Worm (Caenorhabditis elegans) whole organism, L4 larva: Measurements from ENCODE around the gene capg-2.

Source experiments
- F10B5.3 ChIP-seq: sonication (generic microtip); optimal IDR thresholded peaks from 2 replicates; lab custom pipeline; 2016; ENCODE audit warnings: mild to moderate bottlenecking, missing genetic modification characterization, missing compliant biosample characterization
- T26A8.4 ChIP-seq: fragments of 200-800 bp; sonication (Bioruptor generic); IDR thresholded peaks from 2 replicates; pipeline ENCODE4 v1.3.6; 2022; ENCODE audit warnings: missing genetic modification characterization, missing compliant biosample characterization
- Y105C5A.15 ChIP-seq: fragments of 200-800 bp; sonication (Bioruptor generic); IDR thresholded peaks from 2 replicates; pipeline ENCODE4 v1.3.6; 2022; ENCODE audit warnings: missing genetic modification characterization, missing compliant biosample characterization
- ZK337.2 ChIP-seq: fragments of 200-800 bp; sonication (Bioruptor generic); IDR thresholded peaks from 2 replicates; pipeline ENCODE4 v1.3.6; 2022; ENCODE audit warnings: missing genetic modification reagents, missing genetic modification characterization, missing compliant biosample characterization
- aha-1 ChIP-seq: fragments of 150-350 bp; peaks from one replicate; lab custom pipeline; 2014; ENCODE audit warnings: missing biosample characterization, missing genetic modification characterization
- arid-1 ChIP-seq: fragments of 200-800 bp; sonication (Bioruptor generic); conservative IDR thresholded peaks from 2 replicates; pipeline ENCODE4 v1.3.6; 2022; ENCODE audit warnings: missing genetic modification reagents, missing genetic modification characterization, missing compliant biosample characterization
- ceh-44 ChIP-seq: fragments of 200-800 bp; sonication (Bioruptor generic); IDR thresholded peaks from 2 replicates; pipeline ENCODE4 v1.3.6; 2022; ENCODE audit warnings: missing genetic modification reagents, missing genetic modification characterization, missing compliant biosample characterization
- ceh-62 ChIP-seq: sonication (generic microtip); optimal IDR thresholded peaks from 2 replicates; lab custom pipeline; 2017; ENCODE audit warnings: missing biosample characterization, missing genetic modification characterization
- ceh-82 ChIP-seq: sonication (generic microtip); optimal IDR thresholded peaks from 2 replicates; lab custom pipeline; 2017; ENCODE audit warnings: missing biosample characterization, missing genetic modification characterization
- ces-1 ChIP-seq: fragments of 150-350 bp; sonication (generic microtip); optimal IDR thresholded peaks from 4 replicates; lab custom pipeline; 2014; ENCODE audit warnings: missing biosample characterization, missing genetic modification reagents, missing genetic modification characterization
- ctbp-1 ChIP-seq: fragments of 200-800 bp; sonication (Bioruptor generic); IDR thresholded peaks from 2 replicates; pipeline ENCODE4 v1.3.6; 2022; ENCODE audit warnings: missing genetic modification reagents, missing genetic modification characterization, missing compliant biosample characterization
- daf-16 ChIP-seq, 3 experiments: sonication (generic microtip); optimal IDR thresholded peaks; 2 replicates each; lab custom pipeline; 2016 to 2017; ENCODE audit warnings: missing genetic modification characterization in 3 of 3, missing genetic modification reagents in 3 of 3, mild to moderate bottlenecking in 2 of 3, missing compliant biosample characterization in 2 of 3, missing biosample characterization in 1 of 3, moderate library complexity in 1 of 3
- dmd-6 ChIP-seq: fragments of 200-800 bp; sonication (Bioruptor generic); IDR thresholded peaks from 2 replicates; pipeline ENCODE4 v1.3.6; 2022; ENCODE audit warnings: missing genetic modification reagents, missing genetic modification characterization, missing compliant biosample characterization
- dmd-9 ChIP-seq: fragments of 200-800 bp; sonication (Bioruptor generic); IDR thresholded peaks from 2 replicates; pipeline ENCODE4 v1.3.6; 2022; ENCODE audit warnings: missing genetic modification reagents, missing genetic modification characterization, missing compliant biosample characterization
- dpl-1 ChIP-seq: fragments of 150-350 bp; optimal IDR thresholded peaks from 2 replicates; lab custom pipeline; 2014; ENCODE audit warnings: missing biosample characterization, missing genetic modification reagents, missing genetic modification characterization
- egl-27 ChIP-seq: sonication (generic microtip); optimal IDR thresholded peaks from 3 replicates; lab custom pipeline; 2017; ENCODE audit warnings: missing biosample characterization, missing genetic modification reagents, missing genetic modification characterization
- fkh-10 ChIP-seq: fragments of 150-350 bp; optimal IDR thresholded peaks from 2 replicates; lab custom pipeline; 2014; ENCODE audit warnings: missing biosample characterization, missing genetic modification reagents, missing genetic modification characterization
- lim-7 ChIP-seq: fragments of 200-800 bp; sonication (Bioruptor generic); IDR thresholded peaks from 2 replicates; pipeline ENCODE4 v1.3.6; 2022; ENCODE audit warnings: missing genetic modification characterization, missing compliant biosample characterization
- lin-1 ChIP-seq: fragments of 200-800 bp; sonication (Bioruptor generic); IDR thresholded peaks from 2 replicates; pipeline ENCODE4 v1.3.6; 2022; ENCODE audit warnings: missing genetic modification reagents, missing genetic modification characterization, missing compliant biosample characterization
- lin-13 ChIP-seq: fragments of 150-350 bp; optimal IDR thresholded peaks from 2 replicates; lab custom pipeline; 2014; ENCODE audit warnings: missing biosample characterization, missing genetic modification reagents, missing genetic modification characterization
- lin-15B ChIP-seq: fragments of 150-350 bp; sonication (generic microtip); optimal IDR thresholded peaks from 3 replicates; lab custom pipeline; 2014; ENCODE audit warnings: missing biosample characterization, missing genetic modification characterization
- mdl-1 ChIP-seq, 2 experiments: fragments of 150-350 bp in 1 of 2; sonication (generic microtip) in 1 of 2; optimal IDR thresholded peaks; 2 replicates each; lab custom pipeline; 2014 to 2017; ENCODE audit warnings: missing biosample characterization in 2 of 2, missing genetic modification characterization in 2 of 2
- mes-2 ChIP-seq: sonication (generic microtip); optimal IDR thresholded peaks from 2 replicates; lab custom pipeline; 2016; ENCODE audit warnings: missing genotype, mild to moderate bottlenecking, missing genetic modification characterization, missing compliant biosample characterization; ENCODE audit not compliant: poor library complexity, severe bottlenecking
- mxl-2 ChIP-seq: fragments of 200-800 bp; sonication (Bioruptor generic); conservative IDR thresholded peaks from 2 replicates; pipeline ENCODE4 v1.3.6; 2022; ENCODE audit warnings: missing genetic modification reagents, missing genetic modification characterization, missing compliant biosample characterization
- nhr-28 ChIP-seq: fragments of 150-350 bp; optimal IDR thresholded peaks from 2 replicates; lab custom pipeline; 2014; ENCODE audit warnings: missing biosample characterization, missing genetic modification characterization
- nhr-76 ChIP-seq: fragments of 150-350 bp; optimal IDR thresholded peaks from 2 replicates; lab custom pipeline; 2014; ENCODE audit warnings: missing biosample characterization, missing genetic modification characterization
- nhr-77 ChIP-seq: fragments of 150-350 bp; optimal IDR thresholded peaks from 2 replicates; lab custom pipeline; 2014; ENCODE audit warnings: missing biosample characterization, missing genetic modification characterization
- pha-4 ChIP-seq, 2 experiments: fragments of 150-350 bp in 1 of 2; fragments of 200-800 bp in 1 of 2; sonication (Bioruptor generic) in 1 of 2; IDR thresholded peaks in 1 of 2; optimal IDR thresholded peaks in 1 of 2; 2 replicates each; pipeline versions ENCODE4 v1.3.6 to Lab custom; 2014 to 2022; ENCODE audit warnings: missing genetic modification characterization in 2 of 2, missing genetic modification reagents in 2 of 2, missing biosample characterization in 1 of 2, missing compliant biosample characterization in 1 of 2
- pqm-1 ChIP-seq: sonication (generic microtip); optimal IDR thresholded peaks from 2 replicates; lab custom pipeline; 2017; ENCODE audit warnings: missing biosample characterization, missing genetic modification characterization
- saeg-2 ChIP-seq: fragments of 200-800 bp; sonication (Bioruptor generic); IDR thresholded peaks from 2 replicates; pipeline ENCODE4 v1.3.6; 2022; ENCODE audit warnings: missing genetic modification reagents, missing genetic modification characterization, missing compliant biosample characterization
- set-16 ChIP-seq: fragments of 200-800 bp; sonication (Bioruptor generic); IDR thresholded peaks from 2 replicates; pipeline ENCODE4 v1.3.6; 2022; ENCODE audit warnings: missing genetic modification reagents, missing genetic modification characterization, missing compliant biosample characterization
- skn-1 ChIP-seq: fragments of 150-350 bp; optimal IDR thresholded peaks from 2 replicates; lab custom pipeline; 2014; ENCODE audit warnings: missing biosample characterization, missing genetic modification characterization
- spr-3 ChIP-seq: fragments of 200-800 bp; sonication (Bioruptor generic); optimal IDR thresholded peaks from 2 replicates; lab custom pipeline; 2018; ENCODE audit warnings: mild to moderate bottlenecking, missing genetic modification characterization, missing compliant biosample characterization
- tag-97 ChIP-seq: fragments of 200-800 bp; sonication (Bioruptor generic); IDR thresholded peaks from 2 replicates; pipeline ENCODE4 v1.3.6; 2022; ENCODE audit warnings: missing genetic modification characterization, missing compliant biosample characterization
- tra-1 ChIP-seq: fragments of 200-800 bp; sonication (Bioruptor generic); IDR thresholded peaks from 2 replicates; pipeline ENCODE4 v1.3.6; 2022; ENCODE audit warnings: missing genetic modification reagents, missing genetic modification characterization, missing compliant biosample characterization
- unc-62 ChIP-seq, 3 experiments: fragments of 150-350 bp in 1 of 3; sonication (generic microtip); optimal IDR thresholded peaks in 2 of 3; peaks in 1 of 3; 1 replicate in 1 of 3; 2 replicates in 2 of 3; lab custom pipeline; 2014 to 2017; ENCODE audit warnings: missing biosample characterization in 3 of 3, missing genetic modification characterization in 3 of 3, missing genetic modification reagents in 3 of 3, missing genotype in 1 of 3
- vab-7 ChIP-seq: fragments of 200-800 bp; sonication (Bioruptor generic); IDR thresholded peaks from 2 replicates; pipeline ENCODE4 v1.3.6; 2022; ENCODE audit warnings: missing genetic modification reagents, missing genetic modification characterization, missing compliant biosample characterization
- zfp-3 ChIP-seq: fragments of 200-800 bp; sonication (Bioruptor generic); conservative IDR thresholded peaks from 2 replicates; pipeline ENCODE4 v1.3.6; 2022; ENCODE audit warnings: missing genetic modification reagents, missing genetic modification characterization, missing compliant biosample characterization
- zip-11 ChIP-seq: fragments of 200-800 bp; sonication (Bioruptor generic); IDR thresholded peaks from 2 replicates; pipeline ENCODE4 v1.3.6; 2022; ENCODE audit warnings: missing genetic modification characterization, missing compliant biosample characterization
- zip-2 ChIP-seq: fragments of 150-350 bp; optimal IDR thresholded peaks from 2 replicates; lab custom pipeline; 2014; ENCODE audit warnings: missing biosample characterization, missing genetic modification characterization
- ztf-11 ChIP-seq: fragments of 150-350 bp; optimal IDR thresholded peaks from 2 replicates; lab custom pipeline; 2014; ENCODE audit warnings: missing biosample characterization, missing genetic modification characterization

The capg-2 gene

ce11 chrV:12244980-12245742 lies 26.5 kb upstream of the capg-2 start, which contains the start of the genes T04H1.13, slfl-5 and rad-50:
T04H1.13 (minus strand) TSS chrV:12245030.
slfl-5 (minus strand) TSS chrV:12245044.
rad-50 (plus strand) TSS chrV:12245646.
- TF ChIP-seq dpl-1 (GFP tag; lab: Kevin White, UChicago) (no peak), dmd-9 (no peak), fkh-10 (GFP tag; lab: Kevin White, UChicago) (no peak), ZK337.2 (GFP tag; lab: Robert Waterston, UW) (no peak), zip-11 (GFP tag; lab: Robert Waterston, UW) (no peak), unc-62 (GFP tag; optimal IDR thresholded peaks at IDR 0.05 in 1 of 2; lab: Kevin White, UChicago) (peak in 1 of 2 experiments; percentile 8), unc-62 (tag; optimal IDR thresholded peaks at IDR 0.05; lab: Kevin White, UChicago) (no peak), ceh-44 (no peak), spr-3 (GFP tag; lab: Kevin White, UChicago) (no peak), zip-2 (tag; lab: Kevin White, UChicago) (no peak), lin-15B (no peak), skn-1 (no peak), lin-13 (GFP tag; lab: Kevin White, UChicago) (no peak), tag-97 (no peak), T26A8.4 (GFP tag; lab: Robert Waterston, UW) (no peak), lim-7 (no peak), ceh-62 (no peak), pha-4 (GFP tag; IDR thresholded peaks at IDR 0.05; lab: Robert Waterston, UW) (no peak), pha-4 (tag; optimal IDR thresholded peaks at IDR 0.05; lab: Kevin White, UChicago) (peak; percentile 81), ctbp-1 (GFP tag; lab: Robert Waterston, UW) (no peak), pqm-1 (tag; lab: Kevin White, UChicago) (no peak), dmd-6 (GFP tag; lab: Robert Waterston, UW) (peak; percentile 70), set-16 (GFP tag; lab: Robert Waterston, UW) (no peak), egl-27 (tag; lab: Kevin White, UChicago) (no peak), F10B5.3 (tag; lab: Kevin White, UChicago) (no peak), mxl-2 (GFP tag; lab: Robert Waterston, UW) (no peak), ceh-82 (no peak), zfp-3 (GFP tag; lab: Robert Waterston, UW) (no peak), ztf-11 (no peak), aha-1 (tag; lab: Kevin White, UChicago) (no peak), vab-7 (GFP tag; lab: Robert Waterston, UW) (no peak), mes-2 (tag; lab: Kevin White, UChicago) (no peak), ces-1 (no peak), nhr-28 (tag; lab: Kevin White, UChicago) (no peak), nhr-76 (tag; lab: Kevin White, UChicago) (no peak), nhr-77 (no peak), arid-1 (GFP tag; lab: Robert Waterston, UW) (no peak), saeg-2 (GFP tag; lab: Robert Waterston, UW) (no peak), Y105C5A.15 (GFP tag; lab: Robert Waterston, UW) (no peak), lin-1 (GFP tag; lab: Robert Waterston, UW) (0 out of 2 replicates have a peak, but pooled peaks have one; percentile 25), mdl-1 (tag; optimal IDR thresholded peaks at IDR 0.05; lab: Kevin White, UChicago) (no peak), daf-16 (GFP tag; optimal IDR thresholded peaks at IDR 0.05; lab: Kevin White, UChicago) (peak in 1 of 2 experiments; percentile 69), daf-16 (tag; optimal IDR thresholded peaks at IDR 0.05; lab: Kevin White, UChicago) (no peak), tra-1 (GFP tag; lab: Robert Waterston, UW) (0 out of 2 replicates have a peak, but pooled peaks have one; percentile 27)
